Fruit fly (Drosophila melanogaster): Measurements from ENCODE around the gene Cog8.

- TF ChIP-seq achi (GFP tag; optimal IDR thresholded peaks at IDR 0.05) (peak; percentile 67), Hr38 (GFP tag; optimal IDR thresholded peaks at IDR 0.05) (no peak), Eip78C (GFP tag) (peak; percentile 87), Hr39 (GFP tag; optimal IDR thresholded peaks at IDR 0.05) (peak; percentile 18), Eip75B (GFP tag; optimal IDR thresholded peaks at IDR 0.05) (no peak), CG11762 (GFP tag; optimal IDR thresholded peaks at IDR 0.05; ENCODE audit: insufficient read depth) (peak; percentile 51), Ets96B (tag; optimal IDR thresholded peaks at IDR 0.05) (peak; percentile 28), CG6792 (GFP tag; optimal IDR thresholded peaks at IDR 0.05) (peak; percentile 55), Eip93F (GFP tag; optimal IDR thresholded peaks at IDR 0.05) (no peak), CG11902 (GFP tag; optimal IDR thresholded peaks at IDR 0.05) (peak; percentile 60), lz (GFP tag; optimal IDR thresholded peaks at IDR 0.05) (peak; percentile 19)
Observed at dm6 chr2L:11528129-11528589, 29.4 kb upstream of the Cog8 start, which contains the start of gene CG31705.
